Fruit fly (Drosophila melanogaster): Measurements from ENCODE around the gene Top2.

Gene Top2

DNA sequence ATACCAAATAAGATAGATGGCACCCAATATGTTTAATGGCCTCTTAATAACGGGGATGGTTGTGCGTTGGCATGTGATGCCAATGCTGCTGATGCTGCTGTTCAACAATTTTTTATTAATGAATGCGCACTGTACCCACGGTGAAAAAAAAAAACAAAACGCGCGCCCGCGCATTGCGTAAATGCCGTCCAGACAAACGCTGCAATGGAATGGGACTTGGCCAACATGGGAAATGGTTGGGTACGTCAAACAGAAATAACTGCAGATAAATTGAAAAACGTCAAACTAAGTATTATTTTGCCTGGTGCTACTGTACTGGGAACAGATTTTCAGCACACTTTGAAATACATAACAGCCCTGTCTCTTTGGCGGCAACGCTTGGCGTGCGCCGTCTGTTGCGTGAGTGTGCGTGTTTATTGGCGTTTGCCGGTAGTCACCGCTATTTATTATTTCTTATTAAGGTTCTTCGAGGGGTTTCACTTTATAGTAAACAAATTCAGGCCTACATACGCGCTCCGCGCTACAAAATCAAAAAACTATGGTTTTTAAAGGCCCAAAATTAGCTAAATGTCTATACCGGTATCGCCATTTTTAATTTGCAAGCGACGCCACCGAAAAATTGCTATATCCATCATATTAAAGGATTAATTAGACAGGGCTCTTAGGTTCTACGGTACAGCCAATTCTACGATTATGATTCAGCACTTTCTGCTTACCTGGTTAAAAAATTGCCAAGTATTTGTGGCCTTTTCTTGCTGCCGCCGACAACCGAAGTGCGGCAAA lies 564 bp downstream of the Top2 start (continued):
- TF ChIP-seq CG17361 (GFP tag; IDR thresholded peaks at IDR 0.05), result no peak
- TF ChIP-seq H15 (GFP tag; IDR thresholded peaks at IDR 0.05), result no peak
- TF ChIP-seq CG42726 (GFP tag; IDR thresholded peaks at IDR 0.05; ENCODE audit: partially characterized antibody), result no peak
- TF ChIP-seq CG9817 (tag; optimal IDR thresholded peaks at IDR 0.05), result no peak
- no peak for TF ChIP-seq mld (GFP tag; IDR thresholded peaks at IDR 0.05; ENCODE audit: partially characterized antibody)
- no peak for TF ChIP-seq CG13624 (GFP tag; optimal IDR thresholded peaks at IDR 0.05)
- no peak for TF ChIP-seq Taf1 (GFP tag; IDR thresholded peaks at IDR 0.05)
- no peak for TF ChIP-seq NK7.1 (GFP tag; optimal IDR thresholded peaks at IDR 0.05)
- no peak for TF ChIP-seq HLH3B (GFP tag; IDR thresholded peaks at IDR 0.05)
- TF ChIP-seq CG7928 (GFP tag; optimal IDR thresholded peaks at IDR 0.05), result no peak
- no peak for TF ChIP-seq CG17328 (GFP tag; IDR thresholded peaks at IDR 0.05)
- no peak; the same call in 1 of the 2 replicates for TF ChIP-seq sna (GFP tag; IDR thresholded peaks at IDR 0.05; ENCODE audit: partially characterized antibody)
- TF ChIP-seq MESR4 (GFP tag; optimal IDR thresholded peaks at IDR 0.05), result no peak
- TF ChIP-seq Mad (GFP tag; optimal IDR thresholded peaks at IDR 0.05), result no peak
- no peak for TF ChIP-seq CG15073 (GFP tag; optimal IDR thresholded peaks at IDR 0.05)
- TF ChIP-seq NC2α (GFP tag; optimal IDR thresholded peaks at IDR 0.05), result no peak
- TF ChIP-seq tgo (GFP tag; IDR thresholded peaks at IDR 0.05), result no peak
- no peak for TF ChIP-seq CG12104 (GFP tag; optimal IDR thresholded peaks at IDR 0.05)
- TF ChIP-seq CG8944 (GFP tag; optimal IDR thresholded peaks at IDR 0.05), result no peak
- TF ChIP-seq CG15514 (GFP tag; optimal IDR thresholded peaks at IDR 0.05), result no peak
- TF ChIP-seq CG6175 (GFP tag; IDR thresholded peaks at IDR 0.05), result no peak
- no peak for TF ChIP-seq schlank (tag; optimal IDR thresholded peaks at IDR 0.05)
- TF ChIP-seq Rfx (GFP tag; IDR thresholded peaks at IDR 0.05), result peak; percentile 49
- peak; percentile 0 for TF ChIP-seq her (GFP tag; optimal IDR thresholded peaks at IDR 0.05)
- TF ChIP-seq stc (GFP tag; IDR thresholded peaks at IDR 0.05), result no peak
- TF ChIP-seq CG30020 (tag; optimal IDR thresholded peaks at IDR 0.05), result no peak
- TF ChIP-seq gcm2 (GFP tag; optimal IDR thresholded peaks at IDR 0.05), result no peak
- no peak for TF ChIP-seq CG8765 (GFP tag; IDR thresholded peaks at IDR 0.05)
- peak; percentile 1 for TF ChIP-seq ems (GFP tag; optimal IDR thresholded peaks at IDR 0.05)
- TF ChIP-seq CG14667 (GFP tag; IDR thresholded peaks at IDR 0.05), result no peak
- no peak for TF ChIP-seq CG10565 (GFP tag; optimal IDR thresholded peaks at IDR 0.05)
- TF ChIP-seq CG11085 (GFP tag; IDR thresholded peaks at IDR 0.05), result no peak
- TF ChIP-seq CG7556 (GFP tag; optimal IDR thresholded peaks at IDR 0.05), result no peak
- TF ChIP-seq ac (GFP tag; optimal IDR thresholded peaks at IDR 0.05), result no peak
- TF ChIP-seq eyg (GFP tag; optimal IDR thresholded peaks at IDR 0.05), result no peak
- peak; percentile 93 for TF ChIP-seq Ets65A (GFP tag)
- no peak for TF ChIP-seq yki (optimal IDR thresholded peaks at IDR 0.05)
- TF ChIP-seq CG2889 (GFP tag; IDR thresholded peaks at IDR 0.05), result no peak
- no peak for TF ChIP-seq CG7271 (tag; optimal IDR thresholded peaks at IDR 0.05)
- TF ChIP-seq sob (GFP tag; IDR thresholded peaks at IDR 0.05), result 0 out of 2 replicates have a peak, but pooled peaks have one; percentile 29
- TF ChIP-seq CG6683 (GFP tag; optimal IDR thresholded peaks at IDR 0.05), result no peak
- no peak for TF ChIP-seq CG15601 (tag; optimal IDR thresholded peaks at IDR 0.05)
- no peak for TF ChIP-seq CG7357 (GFP tag; IDR thresholded peaks at IDR 0.05)
- peak; percentile 43 for TF ChIP-seq CG2120 (GFP tag; optimal IDR thresholded peaks at IDR 0.05)
- no peak for TF ChIP-seq Sry-δ (GFP tag; optimal IDR thresholded peaks at IDR 0.05)
- TF ChIP-seq Ravus (GFP tag; IDR thresholded peaks at IDR 0.05), result no peak
- peak; percentile 60 for TF ChIP-seq Drgx (GFP tag; IDR thresholded peaks at IDR 0.05)
- no peak for TF ChIP-seq chinmo (GFP tag; IDR thresholded peaks at IDR 0.05; ENCODE audit: partially characterized antibody)
- no peak for TF ChIP-seq CG10267 (tag; optimal IDR thresholded peaks at IDR 0.05)
- TF ChIP-seq disco-r (GFP tag; optimal IDR thresholded peaks at IDR 0.05), result no peak
- peak; percentile 75 for TF ChIP-seq E2f2 (GFP tag; IDR thresholded peaks at IDR 0.05)

Measured in whole organism, embryonic.